Fruit fly (Drosophila melanogaster) whole organism, embryonic: ENCODE measurements around the gene Hel25E.
A peak's percentile ranks its signal among the peaks of the same experiment; 100 is the strongest.

Experiments
- Adf1 ChIP-seq: fragments of 200-800 bp; sonication (Bioruptor generic); IDR thresholded peaks from 2 replicates; pipeline ENCODE4 v1.3.6; 2022; ENCODE audit warnings: missing biosample characterization, missing genetic modification characterization
- Atf3 ChIP-seq: fragments of 200-800 bp; sonication (Bioruptor generic); optimal IDR thresholded peaks from 3 replicates; lab custom pipeline; 2016; ENCODE audit warnings: missing biosample characterization, missing genetic modification characterization
- Bgb ChIP-seq: fragments of 200-800 bp; sonication (Bioruptor generic); IDR thresholded peaks from 2 replicates; pipeline ENCODE4 v1.3.6; 2022; ENCODE audit warnings: missing biosample characterization, missing genetic modification characterization; ENCODE audit not compliant: partially characterized antibody
- CG10979 ChIP-seq: fragments of 200-800 bp; sonication (Bioruptor generic); optimal IDR thresholded peaks from 2 replicates; lab custom pipeline; 2018; ENCODE audit warnings: missing biosample characterization, mild to moderate bottlenecking, missing genetic modification characterization, moderate library complexity
- CG11560 ChIP-seq: fragments of 200-800 bp; sonication (Bioruptor generic); IDR thresholded peaks from 3 replicates; pipeline ENCODE4 v1.3.6; 2022; ENCODE audit warnings: missing biosample characterization, missing genetic modification characterization
- CG12155 ChIP-seq: fragments of 200-800 bp; sonication (Bioruptor generic); optimal IDR thresholded peaks from 3 replicates; lab custom pipeline; 2016; ENCODE audit warnings: missing biosample characterization, missing genetic modification characterization
- CG12219 ChIP-seq: fragments of 200-800 bp; sonication (Bioruptor generic); optimal IDR thresholded peaks from 3 replicates; lab custom pipeline; 2018; ENCODE audit warnings: missing biosample characterization, mild to moderate bottlenecking, missing genetic modification characterization
- CG12659 ChIP-seq: fragments of 200-800 bp; sonication (Bioruptor generic); optimal IDR thresholded peaks from 3 replicates; lab custom pipeline; 2017; ENCODE audit warnings: mild to moderate bottlenecking, missing biosample characterization, missing genetic modification reagents, missing genetic modification characterization
- CG13424 ChIP-seq: fragments of 200-800 bp; sonication (Bioruptor generic); optimal IDR thresholded peaks from 2 replicates; lab custom pipeline; 2019; ENCODE audit warnings: missing biosample characterization, mild to moderate bottlenecking, missing genetic modification characterization, moderate library complexity
- CG13894 ChIP-seq: fragments of 200-800 bp; sonication (Bioruptor generic); optimal IDR thresholded peaks from 3 replicates; lab custom pipeline; 2018; ENCODE audit warnings: missing biosample characterization, mild to moderate bottlenecking, missing genetic modification characterization, moderate library complexity
- CG14710 ChIP-seq: fragments of 200-800 bp; sonication (Bioruptor generic); optimal IDR thresholded peaks from 3 replicates; lab custom pipeline; 2019; ENCODE audit warnings: missing biosample characterization, mild to moderate bottlenecking, missing genetic modification characterization, moderate library complexity
- CG15269 ChIP-seq: fragments of 200-800 bp; sonication (Bioruptor generic); optimal IDR thresholded peaks from 2 replicates; lab custom pipeline; 2018; ENCODE audit warnings: missing biosample characterization, mild to moderate bottlenecking, missing genetic modification characterization, moderate library complexity
- CG15479 ChIP-seq: fragments of 200-800 bp; sonication (Bioruptor generic); optimal IDR thresholded peaks from 3 replicates; lab custom pipeline; 2019; ENCODE audit warnings: missing biosample characterization, mild to moderate bottlenecking, missing genetic modification characterization, moderate library complexity
- CG16813 ChIP-seq: fragments of 200-800 bp; sonication (Bioruptor generic); IDR thresholded peaks from 3 replicates; pipeline ENCODE4 v1.3.6; 2022; ENCODE audit warnings: missing biosample characterization, missing genetic modification characterization; ENCODE audit not compliant: partially characterized antibody
- CG17359 ChIP-seq: fragments of 200-800 bp; sonication (Bioruptor generic); optimal IDR thresholded peaks from 3 replicates; lab custom pipeline; 2018; ENCODE audit warnings: missing biosample characterization, mild to moderate bottlenecking, missing genetic modification characterization, moderate library complexity
- CG2889 ChIP-seq: fragments of 200-800 bp; sonication (Bioruptor generic); IDR thresholded peaks from 3 replicates; pipeline ENCODE4 v1.3.6; 2022; ENCODE audit warnings: missing biosample characterization, missing genetic modification characterization
- CG32772 ChIP-seq: fragments of 200-800 bp; sonication (Bioruptor generic); IDR thresholded peaks from 2 replicates; pipeline ENCODE4 v1.3.6; 2022; ENCODE audit warnings: missing biosample characterization, missing genetic modification characterization
- CG33213 ChIP-seq: fragments of 200-800 bp; sonication (Bioruptor generic); optimal IDR thresholded peaks from 3 replicates; lab custom pipeline; 2016; ENCODE audit warnings: missing biosample characterization, missing genetic modification characterization
- CG4424 ChIP-seq: fragments of 200-800 bp; sonication (Bioruptor generic); optimal IDR thresholded peaks from 3 replicates; lab custom pipeline; 2016; ENCODE audit warnings: missing biosample characterization, missing genetic modification characterization
- CG6272 ChIP-seq: fragments of 200-800 bp; sonication (Bioruptor generic); IDR thresholded peaks from 2 replicates; pipeline ENCODE4 v1.3.6; 2022; ENCODE audit warnings: missing biosample characterization, missing genetic modification characterization
- CG7357 ChIP-seq: fragments of 200-800 bp; sonication (Bioruptor generic); IDR thresholded peaks from 3 replicates; pipeline ENCODE4 v1.3.6; 2022; ENCODE audit warnings: missing biosample characterization, missing genetic modification characterization
- CG7556 ChIP-seq: fragments of 200-800 bp; sonication (Bioruptor generic); optimal IDR thresholded peaks from 2 replicates; lab custom pipeline; 2017; ENCODE audit warnings: missing biosample characterization, mild to moderate bottlenecking, missing genetic modification characterization
- CG7987 ChIP-seq: fragments of 200-800 bp; sonication (Bioruptor generic); optimal IDR thresholded peaks from 2 replicates; lab custom pipeline; 2018; ENCODE audit warnings: missing biosample characterization, mild to moderate bottlenecking, missing genetic modification characterization, moderate library complexity
- CG8290 ChIP-seq, 3 experiments: fragments of 200-800 bp; sonication (Bioruptor generic); optimal IDR thresholded peaks; 2 replicates each; lab custom pipeline; 2016 to 2019; ENCODE audit warnings: missing biosample characterization in 3 of 3, missing genetic modification characterization in 3 of 3, mild to moderate bottlenecking in 2 of 3, moderate library complexity in 1 of 3
- CG8944 ChIP-seq: fragments of 200-800 bp; sonication (Bioruptor generic); optimal IDR thresholded peaks from 3 replicates; lab custom pipeline; 2016; ENCODE audit warnings: missing biosample characterization, missing genetic modification characterization
- CG9609 ChIP-seq: fragments of 200-800 bp; sonication (Bioruptor generic); optimal IDR thresholded peaks from 3 replicates; lab custom pipeline; 2016; ENCODE audit warnings: missing biosample characterization, missing genetic modification characterization
- CG9876 ChIP-seq: fragments of 200-800 bp; sonication (Bioruptor generic); optimal IDR thresholded peaks from 2 replicates; lab custom pipeline; 2016; ENCODE audit warnings: missing biosample characterization, missing genetic modification characterization
- Camta ChIP-seq: fragments of 200-800 bp; sonication (Bioruptor generic); optimal IDR thresholded peaks from 2 replicates; lab custom pipeline; 2016; ENCODE audit warnings: missing biosample characterization, missing genetic modification characterization
- Dek ChIP-seq: fragments of 200-800 bp; sonication (Bioruptor generic); optimal IDR thresholded peaks from 3 replicates; lab custom pipeline; 2019; ENCODE audit warnings: missing biosample characterization, mild to moderate bottlenecking, missing genetic modification characterization, moderate library complexity
- Doc3 ChIP-seq: fragments of 200-800 bp; sonication (Bioruptor generic); IDR thresholded peaks from 3 replicates; pipeline ENCODE4 v1.3.6; 2022; ENCODE audit warnings: missing biosample characterization, missing genetic modification characterization; ENCODE audit not compliant: partially characterized antibody
- Hr39 ChIP-seq: fragments of >200 bp; optimal IDR thresholded peaks from 2 replicates; lab custom pipeline; 2017
- MESR4 ChIP-seq: fragments of 200-800 bp; sonication (Bioruptor generic); optimal IDR thresholded peaks from 2 replicates; lab custom pipeline; 2018; ENCODE audit warnings: missing biosample characterization, mild to moderate bottlenecking, missing genetic modification characterization, moderate library complexity
- Ravus ChIP-seq: fragments of 200-800 bp; sonication (Bioruptor generic); IDR thresholded peaks from 2 replicates; pipeline ENCODE4 v1.3.6; 2022; ENCODE audit warnings: missing biosample characterization, missing genetic modification characterization
- Sry-β ChIP-seq: fragments of 200-800 bp; sonication (Bioruptor generic); optimal IDR thresholded peaks from 2 replicates; lab custom pipeline; 2018; ENCODE audit warnings: missing biosample characterization, mild to moderate bottlenecking, missing genetic modification characterization, moderate library complexity
- Xbp1 ChIP-seq: fragments of 200-800 bp; sonication (Bioruptor generic); optimal IDR thresholded peaks from 3 replicates; lab custom pipeline; 2016; ENCODE audit warnings: missing biosample characterization, mild to moderate bottlenecking, missing genetic modification characterization
- Xrp1 ChIP-seq: fragments of 200-800 bp; sonication (Bioruptor generic); IDR thresholded peaks from 2 replicates; pipeline ENCODE4 v1.3.6; 2022; ENCODE audit warnings: missing biosample characterization, missing genetic modification characterization
- bbx ChIP-seq: fragments of 200-800 bp; sonication (Bioruptor generic); IDR thresholded peaks from 2 replicates; pipeline ENCODE4 v1.3.6; 2022; ENCODE audit warnings: missing biosample characterization, missing genetic modification characterization; ENCODE audit not compliant: partially characterized antibody
- cas ChIP-seq: fragments of 200-800 bp; sonication (Bioruptor generic); IDR thresholded peaks from 2 replicates; pipeline ENCODE4 v1.3.6; 2022; ENCODE audit warnings: missing biosample characterization, missing genetic modification characterization
- crol ChIP-seq: fragments of 200-800 bp; sonication (Bioruptor generic); IDR thresholded peaks from 2 replicates; pipeline ENCODE4 v1.3.6; 2022; ENCODE audit warnings: missing biosample characterization, missing genetic modification characterization
- en ChIP-seq: fragments of 200-800 bp; sonication (Bioruptor generic); optimal IDR thresholded peaks from 2 replicates; lab custom pipeline; 2016; ENCODE audit warnings: missing biosample characterization, missing genetic modification characterization
- gcm ChIP-seq: fragments of 200-800 bp; sonication (Bioruptor generic); optimal IDR thresholded peaks from 2 replicates; lab custom pipeline; 2019; ENCODE audit warnings: missing biosample characterization, mild to moderate bottlenecking, missing genetic modification characterization, moderate library complexity
- hbn ChIP-seq: fragments of 200-800 bp; sonication (Bioruptor generic); IDR thresholded peaks from 2 replicates; pipeline ENCODE4 v1.3.6; 2022; ENCODE audit warnings: missing biosample characterization, missing genetic modification characterization; ENCODE audit not compliant: partially characterized antibody
- jumu ChIP-seq: fragments of 200-800 bp; sonication (Bioruptor generic); optimal IDR thresholded peaks from 3 replicates; lab custom pipeline; 2016; ENCODE audit warnings: missing biosample characterization, missing genetic modification characterization
- lmd ChIP-seq: fragments of 200-800 bp; sonication (Bioruptor generic); IDR thresholded peaks from 2 replicates; pipeline ENCODE4 v1.3.6; 2022; ENCODE audit warnings: missing biosample characterization, missing genetic modification characterization
- phol ChIP-seq: fragments of 200-800 bp; sonication (Bioruptor generic); optimal IDR thresholded peaks from 3 replicates; lab custom pipeline; 2018; ENCODE audit warnings: missing biosample characterization, mild to moderate bottlenecking, missing genetic modification characterization, moderate library complexity
- schlank ChIP-seq: fragments of 200-800 bp; sonication (Bioruptor generic); optimal IDR thresholded peaks from 2 replicates; lab custom pipeline; 2018; ENCODE audit warnings: missing biosample characterization, mild to moderate bottlenecking, missing genetic modification characterization
- sim ChIP-seq: fragments of 200-800 bp; sonication (Bioruptor generic); IDR thresholded peaks from 2 replicates; pipeline ENCODE4 v1.3.6; 2022; ENCODE audit warnings: missing biosample characterization, missing genetic modification characterization
- slou ChIP-seq: fragments of 200-800 bp; sonication (Bioruptor generic); optimal IDR thresholded peaks from 3 replicates; lab custom pipeline; 2016; ENCODE audit warnings: missing biosample characterization, missing genetic modification characterization
- trem ChIP-seq: fragments of 200-800 bp; optimal IDR thresholded peaks from 3 replicates; lab custom pipeline; 2019; ENCODE audit warnings: missing biosample characterization, mild to moderate bottlenecking, missing genetic modification characterization, moderate library complexity
- twi ChIP-seq: fragments of 200-800 bp; optimal IDR thresholded peaks from 2 replicates; lab custom pipeline; 2019; ENCODE audit warnings: missing biosample characterization, mild to moderate bottlenecking, missing genetic modification characterization, moderate library complexity
- vvl ChIP-seq: fragments of 200-800 bp; sonication (Bioruptor generic); IDR thresholded peaks from 2 replicates; pipeline ENCODE4 v1.3.6; 2022; ENCODE audit warnings: missing biosample characterization, missing genetic modification characterization
- zfh2 ChIP-seq: fragments of 200-800 bp; sonication (Bioruptor generic); optimal IDR thresholded peaks from 2 replicates; lab custom pipeline; 2016; ENCODE audit warnings: missing biosample characterization, missing genetic modification characterization

Hel25E gene

dm6 chr2L:5525723-5526122, 16.4 kb downstream of the Hel25E start, which contains the start of gene Cap-D3 (continued):
- TF ChIP-seq CG17359 (no peak), CG6272 (GFP tag; lab: Robert Waterston, UW) (no peak), CG33213 (GFP tag; lab: Kevin White, UChicago) (no peak), Adf1 (no peak), twi (tag; lab: Kevin White, UChicago) (no peak), Hr39 (lab: Kevin White, UChicago) (no peak), CG2889 (no peak), sim (GFP tag; lab: Robert Waterston, UW) (no peak), CG7556 (GFP tag; lab: Kevin White, UChicago) (no peak), hbn (no peak), cas (GFP tag; lab: Robert Waterston, UW) (no peak), CG7357 (no peak), jumu (GFP tag; lab: Kevin White, UChicago) (no peak), CG15479 (GFP tag; lab: Kevin White, UChicago) (no peak), Xrp1 (GFP tag; lab: Robert Waterston, UW) (no peak), CG11560 (tag; lab: Robert Waterston, UW) (no peak), CG32772 (GFP tag; lab: Robert Waterston, UW) (no peak), Xbp1 (GFP tag; lab: Kevin White, UChicago) (no peak), vvl (no peak), zfh2 (no peak), CG12219 (GFP tag; lab: Kevin White, UChicago) (no peak), CG7987 (GFP tag; lab: Kevin White, UChicago) (no peak), Dek (tag; lab: Kevin White, UChicago) (no peak), CG10979 (no peak), bbx (GFP tag; lab: Robert Waterston, UW) (peak; percentile 69), phol (peak; percentile 72), CG8944 (no peak), gcm (GFP tag; lab: Kevin White, UChicago) (no peak), slou (no peak), CG8290 (GFP tag; optimal IDR thresholded peaks at IDR 0.05; lab: Kevin White, UChicago) (no peak), CG8290 (tag; optimal IDR thresholded peaks at IDR 0.05; lab: Kevin White, UChicago) (no peak), Atf3 (GFP tag; lab: Kevin White, UChicago) (no peak), Doc3 (no peak; the same call in 2 of the 3 replicates), CG14710 (tag; lab: Kevin White, UChicago) (peak; percentile 91), schlank (tag; lab: Kevin White, UChicago) (no peak), CG12659 (no peak), CG9876 (GFP tag; lab: Kevin White, UChicago) (no peak), lmd (no peak), CG16813 (peak; percentile 55), Ravus (GFP tag; lab: Robert Waterston, UW) (no peak), CG12155 (GFP tag; lab: Kevin White, UChicago) (no peak), Bgb (GFP tag; lab: Robert Waterston, UW) (peak; percentile 60), MESR4 (GFP tag; lab: Kevin White, UChicago) (peak; percentile 27), CG13424 (tag; lab: Kevin White, UChicago) (no peak), CG9609 (GFP tag; lab: Kevin White, UChicago) (no peak), CG13894 (tag; lab: Kevin White, UChicago) (no peak), CG15269 (tag; lab: Kevin White, UChicago) (no peak), Sry-β (no peak), CG4424 (GFP tag; lab: Kevin White, UChicago) (no peak), crol (GFP tag; lab: Robert Waterston, UW) (no peak), Camta (GFP tag; lab: Kevin White, UChicago) (no peak), en (GFP tag; lab: Kevin White, UChicago) (no peak), trem (tag; lab: Kevin White, UChicago) (no peak)
